Worm (Caenorhabditis elegans): ENCODE measurements around the gene F54C8.1.

The F54C8.1 gene

ce11 chrIII:9390924-9391323, 48.6 kb upstream of the F54C8.1 start (continued):
- no peak for TF ChIP-seq ztf-26 (tag; optimal IDR thresholded peaks at IDR 0.05)
- no peak for TF ChIP-seq snpc-1.3 (tag; optimal IDR thresholded peaks at IDR 0.05; ENCODE audit: insufficient read depth)
- no peak for TF ChIP-seq cebp-1 (GFP tag; IDR thresholded peaks at IDR 0.05)
- TF ChIP-seq cebp-1 (tag; optimal IDR thresholded peaks at IDR 0.05) = peak; percentile 30
- 0 out of 2 replicates have a peak, but pooled peaks have one; percentile 13 for TF ChIP-seq F33H1.4 (GFP tag; IDR thresholded peaks at IDR 0.05)
- TF ChIP-seq gei-17 (GFP tag; optimal IDR thresholded peaks at IDR 0.05) = no peak
- TF ChIP-seq aptf-3 (GFP tag; IDR thresholded peaks at IDR 0.05) = no peak
- no peak for TF ChIP-seq ceh-40 (GFP tag; IDR thresholded peaks at IDR 0.05)
- no peak for TF ChIP-seq ceh-91 (GFP tag; IDR thresholded peaks at IDR 0.05)
- TF ChIP-seq lin-26 (GFP tag; IDR thresholded peaks at IDR 0.05) = 0 out of 2 replicates have a peak, but pooled peaks have one; percentile 23
- no peak for TF ChIP-seq sptf-2 (GFP tag; optimal IDR thresholded peaks at IDR 0.05)
- TF ChIP-seq F49E8.2 (tag; optimal IDR thresholded peaks at IDR 0.05; ENCODE audit: insufficient read depth) = peak; percentile 23
- no peak for TF ChIP-seq ztf-18 (tag; optimal IDR thresholded peaks at IDR 0.05)
- no peak for TF ChIP-seq mes-4 (tag; optimal IDR thresholded peaks at IDR 0.05)
- no peak for TF ChIP-seq let-607 (tag; optimal IDR thresholded peaks at IDR 0.05)
- no peak for TF ChIP-seq athp-1 (tag; optimal IDR thresholded peaks at IDR 0.05)
- no peak for TF ChIP-seq F52B5.7 (tag; optimal IDR thresholded peaks at IDR 0.05)
- TF ChIP-seq F10E7.11 (tag; optimal IDR thresholded peaks at IDR 0.05) = no peak
- TF ChIP-seq Y79H2A.3 (GFP tag; conservative IDR thresholded peaks at IDR 0.05) = no peak; the same call in 1 of the 2 replicates
- TF ChIP-seq atf-7 (tag; optimal IDR thresholded peaks at IDR 0.05) = no peak
- peak; percentile 61 for TF ChIP-seq attf-6 (GFP tag; IDR thresholded peaks at IDR 0.05)
- TF ChIP-seq akir-1 (GFP tag; optimal IDR thresholded peaks at IDR 0.05) = no peak
- no peak for TF ChIP-seq let-526 (GFP tag; IDR thresholded peaks at IDR 0.05)
- no peak for TF ChIP-seq rec-8 (tag; optimal IDR thresholded peaks at IDR 0.05)
- TF ChIP-seq nhr-80 (tag; optimal IDR thresholded peaks at IDR 0.05) = no peak
- TF ChIP-seq ztf-6 (GFP tag; IDR thresholded peaks at IDR 0.05) = no peak
- no peak for TF ChIP-seq attf-3 (GFP tag; conservative IDR thresholded peaks at IDR 0.05)
- TF ChIP-seq K12H6.12 (tag; optimal IDR thresholded peaks at IDR 0.05) = no peak
- no peak for TF ChIP-seq ama-1 (optimal IDR thresholded peaks at IDR 0.05)
- TF ChIP-seq ama-1 (GFP tag; optimal IDR thresholded peaks at IDR 0.05) = no peak
- peak; percentile 38; the same call in 1 of the 2 replicates for TF ChIP-seq mcd-1 (GFP tag; IDR thresholded peaks at IDR 0.05)
- TF ChIP-seq lag-1 (GFP tag; IDR thresholded peaks at IDR 0.05) = no peak
- TF ChIP-seq Y95B8A.8 (GFP tag; IDR thresholded peaks at IDR 0.05) = peak; percentile 31; the same call in 1 of the 2 replicates
- TF ChIP-seq Y67H2A.10 (GFP tag; conservative IDR thresholded peaks at IDR 0.05) = no peak
- TF ChIP-seq attf-5 (GFP tag; optimal IDR thresholded peaks at IDR 0.05) = no peak
- TF ChIP-seq rcor-1 (GFP tag; IDR thresholded peaks at IDR 0.05) = 0 out of 2 replicates have a peak, but pooled peaks have one; percentile 7
- TF ChIP-seq lin-54 (GFP tag; optimal IDR thresholded peaks at IDR 0.05) = peak; percentile 59
- no peak for TF ChIP-seq dpl-1 (GFP tag; optimal IDR thresholded peaks at IDR 0.05)
- no peak for TF ChIP-seq unc-130 (GFP tag; optimal IDR thresholded peaks at IDR 0.05)
- TF ChIP-seq nfya-1 (tag; optimal IDR thresholded peaks at IDR 0.05; ENCODE audit: borderline replicate concordance, insufficient read depth) = no peak
- TF ChIP-seq B0261.1 (tag; optimal IDR thresholded peaks at IDR 0.05) = no peak
- TF ChIP-seq die-1 (tag; optimal IDR thresholded peaks at IDR 0.05) = no peak
- TF ChIP-seq repo-1 (tag; optimal IDR thresholded peaks at IDR 0.05) = no peak
- TF ChIP-seq nhr-179 (tag; optimal IDR thresholded peaks at IDR 0.05) = no peak
- TF ChIP-seq lsl-1 (GFP tag; optimal IDR thresholded peaks at IDR 0.05) = no peak
- TF ChIP-seq ZK185.1 (tag; optimal IDR thresholded peaks at IDR 0.05; ENCODE audit: poor library complexity, severe bottlenecking) = no peak
- TF ChIP-seq cebp-2 (GFP tag; IDR thresholded peaks at IDR 0.05) = no peak
- no peak for TF ChIP-seq Y53F4B.3 (GFP tag; IDR thresholded peaks at IDR 0.05)
- TF ChIP-seq F55B11.4 (tag; optimal IDR thresholded peaks at IDR 0.05; ENCODE audit: borderline replicate concordance, insufficient read depth) = no peak
